Worm (Caenorhabditis elegans) whole organism, midembryonic: ENCODE data around the gene dop-2.

Experiments
- T22C8.4 ChIP-seq: fragments of 200-800 bp; sonication (Bioruptor generic); IDR thresholded peaks from 2 replicates; pipeline ENCODE4 v1.3.6; 2022; ENCODE audit warnings: missing genetic modification characterization, missing compliant biosample characterization
- flt-1 ChIP-seq: fragments of 200-800 bp; sonication (Bioruptor generic); IDR thresholded peaks from 2 replicates; pipeline ENCODE4 v1.3.6; 2022; ENCODE audit warnings: missing genetic modification characterization, missing compliant biosample characterization
- klf-2 ChIP-seq: fragments of 200-800 bp; sonication (Bioruptor generic); conservative IDR thresholded peaks from 2 replicates; pipeline ENCODE4 v1.3.6; 2022; ENCODE audit warnings: missing genetic modification reagents, missing genetic modification characterization, missing compliant biosample characterization
- med-1 ChIP-seq: sonication (generic microtip); optimal IDR thresholded peaks from 2 replicates; lab custom pipeline; 2017; ENCODE audit warnings: missing genetic modification characterization, mild to moderate bottlenecking, missing compliant biosample characterization, antibody characterized with exemption, missing genetic modification reagents; ENCODE audit not compliant: insufficient read depth
- ref-1 ChIP-seq: fragments of 200-800 bp; sonication (Bioruptor generic); conservative IDR thresholded peaks from 2 replicates; pipeline ENCODE4 v1.3.6; 2022; ENCODE audit warnings: missing genetic modification reagents, missing genetic modification characterization, missing compliant biosample characterization
- ztf-23 ChIP-seq: fragments of 200-800 bp; sonication (Bioruptor generic); IDR thresholded peaks from 2 replicates; pipeline ENCODE4 v1.3.6; 2022; ENCODE audit warnings: missing genetic modification reagents, missing genetic modification characterization, missing compliant biosample characterization
- ztf-29 ChIP-seq: fragments of 200-800 bp; sonication (Bioruptor generic); IDR thresholded peaks from 2 replicates; pipeline ENCODE4 v1.3.6; 2022; ENCODE audit warnings: missing genetic modification reagents, missing genetic modification characterization, missing compliant biosample characterization

DNA sequence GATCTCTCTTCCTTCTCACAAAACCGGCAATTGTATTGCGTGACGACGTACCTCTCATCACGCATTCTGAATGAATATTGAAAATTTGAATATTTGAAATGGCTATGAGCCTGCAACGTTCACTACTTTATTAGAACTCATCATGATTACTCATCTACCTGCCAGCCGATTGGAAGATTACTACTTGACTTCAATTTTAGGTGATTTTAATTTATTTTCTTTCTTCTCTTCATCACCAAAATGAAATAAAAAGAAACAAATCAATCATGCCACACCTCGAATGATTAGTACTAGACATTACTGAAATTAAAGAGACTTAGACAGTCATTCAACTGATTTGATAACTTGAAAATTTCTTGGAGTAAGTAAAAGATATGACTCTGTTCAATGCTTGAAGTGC is 24.1 kb upstream of the dop-2 start:
- TF ChIP-seq flt-1 (GFP tag; lab: Robert Waterston, UW) (no peak), ref-1 (GFP tag; lab: Robert Waterston, UW) (no peak), ztf-29 (GFP tag; lab: Robert Waterston, UW) (no peak), ztf-23 (GFP tag; lab: Robert Waterston, UW) (no peak), med-1 (no peak), klf-2 (GFP tag; lab: Robert Waterston, UW) (no peak), T22C8.4 (GFP tag; lab: Robert Waterston, UW) (no peak)
